Fruit fly (Drosophila melanogaster): ENCODE data around the gene Nt5a.
A peak's percentile ranks its signal among the peaks of the same experiment; 100 is the strongest.

Gene Nt5a

dm6 chr3L:1352065-1352464, 44.8 kb upstream of the Nt5a start (continued):
- TF ChIP-seq CG9817 (tag; optimal IDR thresholded peaks at IDR 0.05), result peak; percentile 13
- no peak for TF ChIP-seq CG10209 (GFP tag; optimal IDR thresholded peaks at IDR 0.05)
- peak; percentile 32 for TF ChIP-seq CG17568 (GFP tag; optimal IDR thresholded peaks at IDR 0.05)
- peak; percentile 5 for TF ChIP-seq B-H2 (GFP tag; optimal IDR thresholded peaks at IDR 0.05)
- no peak for TF ChIP-seq CG3838 (GFP tag; optimal IDR thresholded peaks at IDR 0.05)
- TF ChIP-seq repo (GFP tag; optimal IDR thresholded peaks at IDR 0.05), result peak; percentile 11
- peak; percentile 73 for TF ChIP-seq CG12659 (GFP tag; optimal IDR thresholded peaks at IDR 0.05)
- peak; percentile 92 for TF ChIP-seq CG34224 (GFP tag; IDR thresholded peaks at IDR 0.05; ENCODE audit: partially characterized antibody)
- TF ChIP-seq ash1 (GFP tag; optimal IDR thresholded peaks at IDR 0.05), result no peak
- no peak for TF ChIP-seq NC2α (GFP tag; optimal IDR thresholded peaks at IDR 0.05)
- no peak for TF ChIP-seq CG9215 (GFP tag; IDR thresholded peaks at IDR 0.05)
- no peak for TF ChIP-seq CG12104 (GFP tag; optimal IDR thresholded peaks at IDR 0.05)
- TF ChIP-seq tin (GFP tag; optimal IDR thresholded peaks at IDR 0.05), result peak; percentile 31
- TF ChIP-seq twi (tag; optimal IDR thresholded peaks at IDR 0.05), result peak; percentile 3
- no peak for TF ChIP-seq Nf-YA (GFP tag; IDR thresholded peaks at IDR 0.05)
- no peak for TF ChIP-seq CG31224 (GFP tag; IDR thresholded peaks at IDR 0.05)
- TF ChIP-seq MTF-1 (GFP tag; optimal IDR thresholded peaks at IDR 0.05; ENCODE audit: borderline replicate concordance), result no peak
- no peak for TF ChIP-seq CG6654 (GFP tag; optimal IDR thresholded peaks at IDR 0.05)
- TF ChIP-seq Hr3 (GFP tag; optimal IDR thresholded peaks at IDR 0.05), result no peak
- TF ChIP-seq Scr (GFP tag; IDR thresholded peaks at IDR 0.05; ENCODE audit: partially characterized antibody), result peak; percentile 91
- TF ChIP-seq Awh (GFP tag; IDR thresholded peaks at IDR 0.05), result no peak
- TF ChIP-seq CG9727 (GFP tag; optimal IDR thresholded peaks at IDR 0.05), result peak; percentile 14
- TF ChIP-seq CG3847 (GFP tag; IDR thresholded peaks at IDR 0.05), result no peak
- TF ChIP-seq stc (GFP tag; IDR thresholded peaks at IDR 0.05), result peak; percentile 27; the same call in 1 of the 2 replicates
- TF ChIP-seq E2f2 (GFP tag; IDR thresholded peaks at IDR 0.05), result peak; percentile 16; the same call in 1 of the 2 replicates
- TF ChIP-seq Antp (GFP tag; optimal IDR thresholded peaks at IDR 0.05), result no peak
- TF ChIP-seq exex (tag; optimal IDR thresholded peaks at IDR 0.05), result peak; percentile 8
- TF ChIP-seq Gsc (GFP tag; IDR thresholded peaks at IDR 0.05), result no peak
- TF ChIP-seq Myb (GFP tag; optimal IDR thresholded peaks at IDR 0.05), result peak; percentile 21
- TF ChIP-seq lola (GFP tag; optimal IDR thresholded peaks at IDR 0.05), result peak in 1 of 3 experiments; percentile 2
- TF ChIP-seq Lim3 (GFP tag; IDR thresholded peaks at IDR 0.05), result no peak
- peak; percentile 89 for TF ChIP-seq Opbp (GFP tag; IDR thresholded peaks at IDR 0.05; ENCODE audit: partially characterized antibody)
- TF ChIP-seq fru (optimal IDR thresholded peaks at IDR 0.05), result no peak
- no peak for TF ChIP-seq CG11085 (GFP tag; IDR thresholded peaks at IDR 0.05)
- peak; percentile 21 for TF ChIP-seq CG12769 (tag; optimal IDR thresholded peaks at IDR 0.05)
- no peak for TF ChIP-seq sc (optimal IDR thresholded peaks at IDR 0.05)
- TF ChIP-seq sc (GFP tag; optimal IDR thresholded peaks at IDR 0.05), result no peak
- peak; percentile 67; the same call in 1 of the 2 replicates for TF ChIP-seq ato (GFP tag; IDR thresholded peaks at IDR 0.05; ENCODE audit: partially characterized antibody)
- TF ChIP-seq pho (GFP tag; optimal IDR thresholded peaks at IDR 0.05), result peak; percentile 37
- TF ChIP-seq dati (GFP tag; IDR thresholded peaks at IDR 0.05), result no peak
- TF ChIP-seq ssp (GFP tag; IDR thresholded peaks at IDR 0.05), result peak; percentile 31; the same call in 1 of the 2 replicates
- no peak for TF ChIP-seq CG32772 (GFP tag; IDR thresholded peaks at IDR 0.05)
- TF ChIP-seq CG2202 (tag; optimal IDR thresholded peaks at IDR 0.05), result no peak
- no peak for TF ChIP-seq psq (GFP tag; optimal IDR thresholded peaks at IDR 0.05)
- TF ChIP-seq CG7745 (tag; optimal IDR thresholded peaks at IDR 0.05), result peak; percentile 6
- TF ChIP-seq ara (GFP tag; IDR thresholded peaks at IDR 0.05), result no peak
- TF ChIP-seq CG8290 (GFP tag; optimal IDR thresholded peaks at IDR 0.05), result no peak
- TF ChIP-seq CG8290 (tag; optimal IDR thresholded peaks at IDR 0.05), result peak; percentile 43 to 70
- peak; percentile 24; the same call in 1 of the 2 replicates for TF ChIP-seq CG14441 (GFP tag; IDR thresholded peaks at IDR 0.05)
- no peak for TF ChIP-seq GATAe (GFP tag; conservative IDR thresholded peaks at IDR 0.05)
- TF ChIP-seq CG11247 (GFP tag; IDR thresholded peaks at IDR 0.05), result 0 out of 2 replicates have a peak, but pooled peaks have one; percentile 4
- TF ChIP-seq sim (GFP tag; IDR thresholded peaks at IDR 0.05), result no peak
